Worm (Caenorhabditis elegans): ENCODE measurements around the gene F09F9.2.

Gene F09F9.2

ce11 chrX:4154784-4155183 lies 43.5 kb upstream of the F09F9.2 start (continued):
- TF ChIP-seq Y55F3AM.14 (GFP tag; optimal IDR thresholded peaks at IDR 0.05) (no peak), unc-39 (tag; optimal IDR thresholded peaks at IDR 0.05) (no peak), fos-1 (tag; optimal IDR thresholded peaks at IDR 0.05) (no peak), peb-1 (tag; optimal IDR thresholded peaks at IDR 0.05) (no peak), unc-55 (GFP tag; optimal IDR thresholded peaks at IDR 0.05) (no peak), ztf-4 (tag; optimal IDR thresholded peaks at IDR 0.05) (no peak)

DNA sequence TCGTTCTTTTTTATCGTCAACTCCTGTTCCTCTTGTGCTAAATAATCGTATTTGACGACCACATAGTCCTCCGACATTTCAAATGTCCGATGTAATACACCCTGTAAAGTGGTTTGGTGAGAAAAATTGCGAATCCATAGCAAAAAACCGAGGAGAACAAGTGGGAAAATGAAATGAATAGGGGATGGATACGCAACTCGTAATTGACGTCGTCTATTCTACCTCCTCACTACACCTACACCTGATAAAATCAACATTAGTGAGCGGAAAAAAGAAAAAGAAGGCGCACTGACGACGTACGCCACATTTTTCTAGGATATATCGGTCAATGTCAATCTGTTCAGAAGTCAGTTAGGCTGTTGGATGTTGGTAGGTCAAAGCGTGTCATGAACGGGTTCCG lies 42.1 kb upstream of the F09F9.2 start, which contains the start of gene nck-1:
nck-1 (minus strand) TSS at position 101 of the 400 bp plus-strand sequence.
- TF ChIP-seq fos-1 (tag; optimal IDR thresholded peaks at IDR 0.05): no peak
- TF ChIP-seq nhr-23 (tag; optimal IDR thresholded peaks at IDR 0.05): no peak
- no peak for TF ChIP-seq sma-3 (GFP tag; optimal IDR thresholded peaks at IDR 0.05)
- no peak for TF ChIP-seq ama-1 (optimal IDR thresholded peaks at IDR 0.05)
- no peak for TF ChIP-seq mbf-1 (tag; optimal IDR thresholded peaks at IDR 0.05)

- TF ChIP-seq zag-1 (tag; optimal IDR thresholded peaks at IDR 0.05): no peak
- peak; percentile 13 for TF ChIP-seq Y55F3AM.14 (GFP tag; optimal IDR thresholded peaks at IDR 0.05)
Observed at ce11 chrX:4151206-4151605, 40.0 kb upstream of the F09F9.2 start.

- TF ChIP-seq ceh-82 (tag; optimal IDR thresholded peaks at IDR 0.05): no peak
- TF ChIP-seq unc-55 (GFP tag; optimal IDR thresholded peaks at IDR 0.05): no peak
- no peak for TF ChIP-seq lin-39 (tag; optimal IDR thresholded peaks at IDR 0.05)
- no peak for TF ChIP-seq peb-1 (tag; optimal IDR thresholded peaks at IDR 0.05)
- TF ChIP-seq zag-1 (tag; optimal IDR thresholded peaks at IDR 0.05): no peak
- TF ChIP-seq ZK546.5 (tag; optimal IDR thresholded peaks at IDR 0.05): no peak
- TF ChIP-seq gmeb-1 (tag; optimal IDR thresholded peaks at IDR 0.05): no peak
- TF ChIP-seq Y55F3AM.14 (GFP tag; optimal IDR thresholded peaks at IDR 0.05): no peak
- TF ChIP-seq skn-1 (tag; optimal IDR thresholded peaks at IDR 0.05): no peak
- no peak for TF ChIP-seq egl-27 (tag; optimal IDR thresholded peaks at IDR 0.05)
- TF ChIP-seq unc-39 (tag; optimal IDR thresholded peaks at IDR 0.05): no peak
- no peak for TF ChIP-seq aly-2 (tag; optimal IDR thresholded peaks at IDR 0.05)
- no peak for TF ChIP-seq nhr-23 (tag; optimal IDR thresholded peaks at IDR 0.05)
- TF ChIP-seq nhr-12 (tag; optimal IDR thresholded peaks at IDR 0.05): no peak
- TF ChIP-seq lin-11 (tag; optimal IDR thresholded peaks at IDR 0.05): no peak
- TF ChIP-seq ceh-16 (tag; optimal IDR thresholded peaks at IDR 0.05): no peak
- no peak for TF ChIP-seq elt-1 (tag; optimal IDR thresholded peaks at IDR 0.05)
- no peak for TF ChIP-seq crh-2 (tag; optimal IDR thresholded peaks at IDR 0.05)
- TF ChIP-seq C34F6.9 (tag; optimal IDR thresholded peaks at IDR 0.05): no peak
- TF ChIP-seq mbf-1 (tag; optimal IDR thresholded peaks at IDR 0.05): no peak
Observed at ce11 chrX:4148449-4149031, 37.3 kb upstream of the F09F9.2 start.

DNA sequence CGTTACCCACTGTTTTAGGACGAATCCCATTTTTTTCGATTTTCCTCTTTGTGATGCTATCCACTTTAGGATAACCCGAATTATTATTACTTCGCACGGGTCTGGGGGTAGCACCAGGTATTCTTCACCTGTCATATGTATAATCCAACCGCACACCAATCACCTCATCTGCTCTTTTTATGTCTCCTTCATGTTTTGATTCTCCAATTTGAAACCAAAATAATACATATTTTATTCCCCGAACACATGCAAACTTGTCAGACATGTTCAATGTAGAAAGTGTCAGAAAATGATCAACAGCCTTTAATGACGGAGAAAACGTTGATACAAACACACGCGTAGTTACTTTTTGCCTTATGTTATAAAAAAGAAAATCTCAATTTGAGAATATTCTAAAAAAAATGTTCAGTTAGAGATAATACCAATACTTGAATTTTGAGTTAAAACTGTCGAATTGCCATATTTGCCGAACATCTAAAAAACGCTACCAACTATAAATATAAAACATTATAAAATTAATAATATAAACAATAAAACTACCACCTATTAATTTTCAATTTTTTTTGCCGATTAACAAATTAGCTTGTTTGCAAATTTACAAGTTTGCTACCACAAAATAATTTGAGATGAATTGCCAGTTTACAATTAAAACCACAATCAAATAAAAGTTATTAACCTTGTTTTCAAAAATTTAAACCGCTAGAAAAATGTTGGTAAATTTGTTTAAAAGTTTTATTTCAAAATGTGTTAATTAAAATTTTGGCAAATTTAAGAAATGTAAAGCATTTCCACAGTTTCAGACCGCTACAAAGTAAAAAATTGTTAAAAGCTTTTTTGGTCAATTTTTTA lies 36.6 kb upstream of the F09F9.2 start:
- TF ChIP-seq dmd-4 (tag; optimal IDR thresholded peaks at IDR 0.05): peak; percentile 52
- TF ChIP-seq blmp-1 (tag; optimal IDR thresholded peaks at IDR 0.05; ENCODE audit: insufficient read depth): peak; percentile 22
- no peak for TF ChIP-seq elt-3 (tag; optimal IDR thresholded peaks at IDR 0.05)
- TF ChIP-seq crh-2 (tag; optimal IDR thresholded peaks at IDR 0.05): peak; percentile 51
- no peak for TF ChIP-seq mab-5 (tag; optimal IDR thresholded peaks at IDR 0.05)
- TF ChIP-seq nhr-129 (tag; optimal IDR thresholded peaks at IDR 0.05): peak; percentile 33
- TF ChIP-seq ztf-1 (GFP tag; conservative IDR thresholded peaks at IDR 0.05): no peak
- peak; percentile 10 for TF ChIP-seq nhr-6 (tag; optimal IDR thresholded peaks at IDR 0.05)
- peak; percentile 71 for TF ChIP-seq nhr-25 (tag; optimal IDR thresholded peaks at IDR 0.05)
- TF ChIP-seq ztf-4 (tag; optimal IDR thresholded peaks at IDR 0.05): peak; percentile 93
- no peak for TF ChIP-seq mbf-1 (tag; optimal IDR thresholded peaks at IDR 0.05)
- no peak for TF ChIP-seq nhr-23 (tag; optimal IDR thresholded peaks at IDR 0.05)
- no peak for TF ChIP-seq nhr-11 (tag; optimal IDR thresholded peaks at IDR 0.05)
- peak; percentile 25 for TF ChIP-seq F13H6.1 (tag; optimal IDR thresholded peaks at IDR 0.05)
- TF ChIP-seq lin-13 (GFP tag; optimal IDR thresholded peaks at IDR 0.05): peak; percentile 55
- no peak for TF ChIP-seq nhr-12 (tag; optimal IDR thresholded peaks at IDR 0.05)
- TF ChIP-seq egl-27 (tag; optimal IDR thresholded peaks at IDR 0.05): no peak
- TF ChIP-seq unc-62 (GFP tag; optimal IDR thresholded peaks at IDR 0.05): no peak
- no peak for TF ChIP-seq peb-1 (tag; optimal IDR thresholded peaks at IDR 0.05)
- TF ChIP-seq C34F6.9 (tag; optimal IDR thresholded peaks at IDR 0.05): peak; percentile 12
- peak; percentile 48 for TF ChIP-seq sma-3 (GFP tag; optimal IDR thresholded peaks at IDR 0.05)
- no peak for TF ChIP-seq ceh-82 (tag; optimal IDR thresholded peaks at IDR 0.05)
- TF ChIP-seq sem-4 (tag; optimal IDR thresholded peaks at IDR 0.05): peak; percentile 67
- TF ChIP-seq R02D3.7 (tag; optimal IDR thresholded peaks at IDR 0.05): no peak
- no peak for TF ChIP-seq lin-11 (tag; optimal IDR thresholded peaks at IDR 0.05)
- TF ChIP-seq nhr-21 (tag; optimal IDR thresholded peaks at IDR 0.05): peak; percentile 46
- no peak for TF ChIP-seq nhr-10 (tag; optimal IDR thresholded peaks at IDR 0.05)
- TF ChIP-seq unc-39 (tag; optimal IDR thresholded peaks at IDR 0.05): no peak
- no peak for TF ChIP-seq fos-1 (tag; optimal IDR thresholded peaks at IDR 0.05)
- TF ChIP-seq ztf-11 (tag; optimal IDR thresholded peaks at IDR 0.05): no peak
- TF ChIP-seq ama-1 (optimal IDR thresholded peaks at IDR 0.05): peak; percentile 67
- peak; percentile 0 to 55 for TF ChIP-seq lsy-2 (tag; optimal IDR thresholded peaks at IDR 0.05)

Data from whole organism, L2 larva.